Worm (Caenorhabditis elegans) whole organism, late embryonic: ENCODE results near the gene F14H8.2.

ENCODE experiments used
- C38D4.7 ChIP-seq: fragments of 200-800 bp; sonication (Bioruptor generic); optimal IDR thresholded peaks from 2 replicates; lab custom pipeline; 2018; ENCODE audit warnings: mild to moderate bottlenecking, missing genetic modification characterization, moderate library complexity, missing compliant biosample characterization
- F13H6.1 ChIP-seq: sonication (generic microtip); optimal IDR thresholded peaks from 2 replicates; lab custom pipeline; 2016; ENCODE audit warnings: missing genetic modification characterization, missing compliant biosample characterization
- T23F11.4 ChIP-seq: fragments of 200-800 bp; sonication (Bioruptor generic); optimal IDR thresholded peaks from 2 replicates; lab custom pipeline; 2018; ENCODE audit warnings: mild to moderate bottlenecking, missing genetic modification characterization, missing compliant biosample characterization
- ama-1 ChIP-seq: fragments of 150-350 bp; optimal IDR thresholded peaks from 2 replicates; lab custom pipeline; 2014
- ceh-2 ChIP-seq: sonication (generic microtip); optimal IDR thresholded peaks from 2 replicates; lab custom pipeline; 2016; ENCODE audit warnings: missing genotype, missing genetic modification characterization, missing compliant biosample characterization
- ceh-22 ChIP-seq: sonication (generic microtip); optimal IDR thresholded peaks from 2 replicates; lab custom pipeline; 2017; ENCODE audit warnings: missing biosample characterization, missing genetic modification characterization
- ceh-24 ChIP-seq: sonication (generic microtip); optimal IDR thresholded peaks from 2 replicates; lab custom pipeline; 2016; ENCODE audit warnings: mild to moderate bottlenecking, missing genetic modification characterization, missing compliant biosample characterization
- ceh-34 ChIP-seq: sonication (generic microtip); optimal IDR thresholded peaks from 2 replicates; lab custom pipeline; 2016; ENCODE audit warnings: mild to moderate bottlenecking, missing genetic modification characterization, missing compliant biosample characterization
- ceh-48 ChIP-seq: sonication (generic microtip); optimal IDR thresholded peaks from 2 replicates; lab custom pipeline; 2016; ENCODE audit warnings: missing genetic modification characterization, inconsistent platforms, missing compliant biosample characterization
- che-1 ChIP-seq: sonication (generic microtip); optimal IDR thresholded peaks from 2 replicates; lab custom pipeline; 2016; ENCODE audit warnings: mild to moderate bottlenecking, missing genetic modification characterization, missing compliant biosample characterization
- elt-2 ChIP-seq: sonication (generic microtip); optimal IDR thresholded peaks from 2 replicates; lab custom pipeline; 2016; ENCODE audit warnings: missing genetic modification reagents, missing genetic modification characterization, missing compliant biosample characterization
- fax-1 ChIP-seq: sonication (generic microtip); optimal IDR thresholded peaks from 2 replicates; lab custom pipeline; 2016; ENCODE audit warnings: missing genotype, missing genetic modification characterization, missing compliant biosample characterization
- fkh-10 ChIP-seq: fragments of 150-350 bp; optimal IDR thresholded peaks from 2 replicates; lab custom pipeline; 2014; ENCODE audit warnings: missing biosample characterization, missing genetic modification reagents, missing genetic modification characterization
- gmeb-2 ChIP-seq: sonication (generic microtip); optimal IDR thresholded peaks from 2 replicates; lab custom pipeline; 2016; ENCODE audit warnings: missing genetic modification characterization, inconsistent platforms, missing compliant biosample characterization
- hlh-13 ChIP-seq: fragments of 200-800 bp; sonication (Bioruptor generic); optimal IDR thresholded peaks from 2 replicates; lab custom pipeline; 2018; ENCODE audit warnings: mild to moderate bottlenecking, missing genetic modification characterization, missing compliant biosample characterization
- hlh-30 ChIP-seq: sonication (generic microtip); optimal IDR thresholded peaks from 2 replicates; lab custom pipeline; 2017; ENCODE audit warnings: antibody characterized with exemption, missing genetic modification characterization, missing compliant biosample characterization; ENCODE audit not compliant: insufficient read depth
- hlh-8 ChIP-seq: sonication (generic microtip); optimal IDR thresholded peaks from 2 replicates; lab custom pipeline; 2016; ENCODE audit warnings: missing genotype, missing genetic modification characterization, missing compliant biosample characterization
- lin-11 ChIP-seq: fragments of 200-800 bp; sonication (Bioruptor generic); optimal IDR thresholded peaks from 2 replicates; lab custom pipeline; 2018; ENCODE audit warnings: mild to moderate bottlenecking, missing genetic modification characterization, missing compliant biosample characterization
- madf-2 ChIP-seq: sonication (generic microtip); optimal IDR thresholded peaks from 2 replicates; lab custom pipeline; 2017; ENCODE audit warnings: missing genetic modification characterization, missing compliant biosample characterization
- nhr-11 ChIP-seq: fragments of 150-350 bp; optimal IDR thresholded peaks from 2 replicates; lab custom pipeline; 2014; ENCODE audit warnings: missing biosample characterization, missing genetic modification characterization
- nhr-232 ChIP-seq: sonication (generic microtip); optimal IDR thresholded peaks from 2 replicates; lab custom pipeline; 2016; ENCODE audit warnings: missing genetic modification characterization, missing compliant biosample characterization
- npax-4 ChIP-seq: sonication (generic microtip); optimal IDR thresholded peaks from 2 replicates; lab custom pipeline; 2016; ENCODE audit warnings: missing genetic modification characterization, missing compliant biosample characterization
- odd-2 ChIP-seq: sonication (generic microtip); optimal IDR thresholded peaks from 2 replicates; lab custom pipeline; 2017; ENCODE audit warnings: antibody characterized with exemption, mild to moderate bottlenecking, missing genetic modification characterization, missing compliant biosample characterization
- pag-3 ChIP-seq: sonication (generic microtip); optimal IDR thresholded peaks from 2 replicates; lab custom pipeline; 2016; ENCODE audit warnings: missing compliant biosample characterization, missing genetic modification characterization, borderline replicate concordance
- pax-1 ChIP-seq: fragments of 150-350 bp; optimal IDR thresholded peaks from 2 replicates; lab custom pipeline; 2014; ENCODE audit warnings: missing biosample characterization, missing genetic modification characterization
- pha-2 ChIP-seq: sonication (generic microtip); optimal IDR thresholded peaks from 2 replicates; lab custom pipeline; 2017; ENCODE audit warnings: mild to moderate bottlenecking, missing genetic modification characterization, missing compliant biosample characterization
- pros-1 ChIP-seq: fragments of 150-350 bp; optimal IDR thresholded peaks from 2 replicates; lab custom pipeline; 2014; ENCODE audit warnings: missing biosample characterization, missing genetic modification reagents, missing genetic modification characterization
- rnt-1 ChIP-seq: sonication (generic microtip); optimal IDR thresholded peaks from 2 replicates; lab custom pipeline; 2016; ENCODE audit warnings: missing genetic modification characterization, missing compliant biosample characterization
- sdc-2 ChIP-seq: sonication (generic microtip); optimal IDR thresholded peaks from 2 replicates; lab custom pipeline; 2016; ENCODE audit warnings: missing genotype, missing genetic modification characterization, missing compliant biosample characterization
- sox-4 ChIP-seq: sonication (generic microtip); optimal IDR thresholded peaks from 2 replicates; lab custom pipeline; 2017; ENCODE audit warnings: mild to moderate bottlenecking, missing genetic modification characterization, inconsistent platforms, missing compliant biosample characterization
- syd-9 ChIP-seq: sonication (generic microtip); optimal IDR thresholded peaks from 2 replicates; lab custom pipeline; 2016; ENCODE audit warnings: mild to moderate bottlenecking, missing genetic modification characterization, moderate library complexity, missing compliant biosample characterization
- tbx-2 ChIP-seq: sonication (generic microtip); optimal IDR thresholded peaks from 2 replicates; lab custom pipeline; 2016; ENCODE audit warnings: missing genetic modification characterization, missing compliant biosample characterization
- ttx-3 ChIP-seq: sonication (generic microtip); optimal IDR thresholded peaks from 2 replicates; lab custom pipeline; 2016; ENCODE audit warnings: missing genetic modification reagents, missing genetic modification characterization, missing compliant biosample characterization
- unc-42 ChIP-seq: sonication (generic microtip); optimal IDR thresholded peaks from 2 replicates; lab custom pipeline; 2016; ENCODE audit warnings: missing genotype, missing genetic modification characterization, missing compliant biosample characterization
- unc-55 ChIP-seq: sonication (generic microtip); optimal IDR thresholded peaks from 2 replicates; lab custom pipeline; 2017; ENCODE audit warnings: missing biosample characterization, missing genetic modification reagents, missing genetic modification characterization

Gene F14H8.2

ce11 chrV:15020229-15020628 is at the start of gene F14H8.2:
Gene F14H8.2, minus strand, starts transcription at chrV:15020329.
- TF ChIP-seq T23F11.4 = no peak
- no peak for TF ChIP-seq tbx-2 (tag; lab: Kevin White, UChicago)
- TF ChIP-seq hlh-8 (tag; lab: Kevin White, UChicago) = no peak
- no peak for TF ChIP-seq rnt-1
- no peak for TF ChIP-seq syd-9 (tag; lab: Kevin White, UChicago)
- TF ChIP-seq ceh-24 = no peak
- TF ChIP-seq elt-2 (tag; lab: Kevin White, UChicago) = no peak
- TF ChIP-seq fax-1 (tag; lab: Kevin White, UChicago) = no peak
- TF ChIP-seq hlh-30 (tag; lab: Kevin White, UChicago) = no peak
- no peak for TF ChIP-seq sdc-2
- TF ChIP-seq ceh-22 (tag; lab: Kevin White, UChicago) = no peak
- TF ChIP-seq ama-1 = no peak
- no peak for TF ChIP-seq ceh-2
- no peak for TF ChIP-seq pros-1 (tag; lab: Kevin White, UChicago)
- no peak for TF ChIP-seq nhr-232 (tag; lab: Kevin White, UChicago)
- TF ChIP-seq odd-2 = no peak
- TF ChIP-seq ceh-34 = no peak

- no peak for TF ChIP-seq fkh-10 (GFP tag; lab: Kevin White, UChicago)
- peak; percentile 73 for TF ChIP-seq unc-42 (tag; lab: Kevin White, UChicago)
These were observed 49.4 kb upstream of the F14H8.2 start for ce11 chrV:15069435-15069985.

ce11 chrV:15068378-15068777 is 48.2 kb upstream of the F14H8.2 start, which contains the start of gene dnj-3:
Gene dnj-3, plus strand, starts transcription at chrV:15068678.
- TF ChIP-seq F13H6.1 (tag; lab: Kevin White, UChicago) (no peak), nhr-232 (tag; lab: Kevin White, UChicago) (no peak), gmeb-2 (tag; lab: Kevin White, UChicago) (no peak), lin-11 (no peak), hlh-13 (GFP tag; lab: Kevin White, UChicago) (no peak), ttx-3 (tag; lab: Kevin White, UChicago) (no peak), sox-4 (tag; lab: Kevin White, UChicago) (no peak), nhr-11 (tag; lab: Kevin White, UChicago) (no peak), ceh-48 (tag; lab: Kevin White, UChicago) (no peak)
- TF ChIP-seq, all 69 proteins: peak for 0

ce11 chrV:15067165-15067564 is 47.0 kb upstream of the F14H8.2 start, which contains the start of gene C25D7.10:
Gene C25D7.10, plus strand, starts transcription at chrV:15067465.
- no peak for TF ChIP-seq unc-42 (tag; lab: Kevin White, UChicago)

ce11 chrV:15065837-15066348 is 45.8 kb upstream of the F14H8.2 start, which contains the start of gene otub-1:
Gene otub-1, plus strand, starts transcription at chrV:15066298.
- TF ChIP-seq pax-1 (tag; lab: Kevin White, UChicago) (no peak), npax-4 (no peak), che-1 (tag; lab: Kevin White, UChicago) (no peak), ceh-24 (no peak), C38D4.7 (no peak), pha-2 (tag; lab: Kevin White, UChicago) (no peak), madf-2 (tag; lab: Kevin White, UChicago) (no peak), ceh-22 (tag; lab: Kevin White, UChicago) (no peak), hlh-13 (GFP tag; lab: Kevin White, UChicago) (no peak), T23F11.4 (no peak), pag-3 (tag; lab: Kevin White, UChicago) (no peak), unc-55 (no peak), fax-1 (tag; lab: Kevin White, UChicago) (no peak)
